Worm (Caenorhabditis elegans): ENCODE measurements around the gene C18A3.11.

- TF ChIP-seq hmg-20 (GFP tag; IDR thresholded peaks at IDR 0.05), result no peak
- TF ChIP-seq aptf-2 (GFP tag; conservative IDR thresholded peaks at IDR 0.05), result no peak
- TF ChIP-seq nhr-27 (tag; optimal IDR thresholded peaks at IDR 0.05), result no peak
- TF ChIP-seq Y79H2A.3 (GFP tag; conservative IDR thresholded peaks at IDR 0.05), result no peak
- TF ChIP-seq ceh-100 (GFP tag; IDR thresholded peaks at IDR 0.05), result no peak
- TF ChIP-seq lin-35 (GFP tag; optimal IDR thresholded peaks at IDR 0.05), result no peak
- no peak for TF ChIP-seq ceh-58 (GFP tag; IDR thresholded peaks at IDR 0.05)
- TF ChIP-seq unc-62 (GFP tag; optimal IDR thresholded peaks at IDR 0.05), result no peak
- no peak for TF ChIP-seq F57C9.4 (tag; optimal IDR thresholded peaks at IDR 0.05)
- TF ChIP-seq attf-3 (GFP tag; conservative IDR thresholded peaks at IDR 0.05), result no peak
- no peak for TF ChIP-seq ceh-91 (GFP tag; IDR thresholded peaks at IDR 0.05)
Measured at ce11 chrII:5735744-5736143, 4.9 kb downstream of the C18A3.11 start.
